Fruit fly (Drosophila melanogaster) whole organism, wandering third instar larva: ENCODE data around the gene AdamTS-B.
A peak's percentile ranks its signal among the peaks of the same experiment; 100 is the strongest.

Experiments used
- Abd-B ChIP-seq: fragments of >200 bp; optimal IDR thresholded peaks from 2 replicates; lab custom pipeline; 2017; ENCODE audit warnings: missing biosample characterization, missing genetic modification characterization
- CG32264 ChIP-seq: fragments of 200-800 bp; sonication (Bioruptor generic); optimal IDR thresholded peaks from 2 replicates; lab custom pipeline; 2016; ENCODE audit warnings: missing biosample characterization, missing genetic modification characterization
- Dif ChIP-seq: fragments of 200-275, 200-300 bp; sonication (Bioruptor generic); optimal IDR thresholded peaks from 2 replicates; lab custom pipeline; 2018; ENCODE audit warnings: missing biosample characterization, missing genetic modification characterization; ENCODE audit not compliant: partially characterized antibody
- GATAd ChIP-seq: sonication (Bioruptor generic); optimal IDR thresholded peaks from 2 replicates; lab custom pipeline; 2016; ENCODE audit warnings: missing biosample characterization, missing genetic modification characterization
- HLH106 ChIP-seq: fragments of 200-800 bp; optimal IDR thresholded peaks from 3 replicates; lab custom pipeline; 2019; ENCODE audit warnings: missing biosample characterization, mild to moderate bottlenecking, missing genetic modification characterization, moderate library complexity
- Hnf4 ChIP-seq: fragments of 200-800 bp; sonication (Bioruptor generic); optimal IDR thresholded peaks from 2 replicates; lab custom pipeline; 2016; ENCODE audit warnings: missing biosample characterization, mild to moderate bottlenecking, missing genetic modification characterization
- Hr83 ChIP-seq: fragments of 200-300 bp; sonication (Bioruptor generic); optimal IDR thresholded peaks from 2 replicates; lab custom pipeline; 2016; ENCODE audit warnings: missing biosample characterization, mild to moderate bottlenecking, missing genetic modification characterization, moderate library complexity; ENCODE audit not compliant: poor library complexity, severe bottlenecking
- Jra ChIP-seq: sonication (Bioruptor generic); optimal IDR thresholded peaks from 2 replicates; lab custom pipeline; 2016; ENCODE audit warnings: missing biosample characterization, missing genetic modification characterization
- Mio ChIP-seq: sonication (Bioruptor generic); optimal IDR thresholded peaks from 2 replicates; lab custom pipeline; 2016; ENCODE audit warnings: missing biosample characterization, missing genetic modification characterization
- Myc ChIP-seq: fragments of >200 bp; optimal IDR thresholded peaks from 2 replicates; lab custom pipeline; 2017
- N ChIP-seq: fragments of >200 bp; optimal IDR thresholded peaks from 2 replicates; lab custom pipeline; 2018; ENCODE audit warnings: missing biosample characterization, missing external identifiers, missing genetic modification characterization
- OdsH ChIP-seq: fragments of 200-800 bp; sonication (Bioruptor generic); optimal IDR thresholded peaks from 2 replicates; lab custom pipeline; 2016; ENCODE audit warnings: missing biosample characterization, mild to moderate bottlenecking, missing genetic modification characterization
- Rel ChIP-seq, 2 experiments: fragments of 200-800 bp; sonication (Bioruptor generic) in 1 of 2; optimal IDR thresholded peaks; 2 replicates in 1 of 2; 3 replicates in 1 of 2; lab custom pipeline; 2016 to 2019; ENCODE audit warnings: mild to moderate bottlenecking in 2 of 2, missing biosample characterization in 2 of 2, missing genetic modification characterization in 2 of 2, moderate library complexity in 1 of 2
- Sp1 ChIP-seq: fragments of 200-800 bp; sonication (Bioruptor generic); optimal IDR thresholded peaks from 3 replicates; lab custom pipeline; 2019; ENCODE audit warnings: missing biosample characterization, mild to moderate bottlenecking, missing genetic modification characterization, moderate library complexity
- Vsx2 ChIP-seq: fragments of 200-300, 225-300 bp; sonication (Bioruptor generic); optimal IDR thresholded peaks from 2 replicates; lab custom pipeline; 2018; ENCODE audit warnings: missing biosample characterization, missing genetic modification characterization; ENCODE audit not compliant: partially characterized antibody
- br ChIP-seq: fragments of 200-800 bp; sonication (Bioruptor generic); optimal IDR thresholded peaks from 2 replicates; lab custom pipeline; 2016; ENCODE audit warnings: missing biosample characterization, missing genetic modification characterization
- brk ChIP-seq: fragments of 200-800 bp; sonication (Bioruptor generic); optimal IDR thresholded peaks from 2 replicates; lab custom pipeline; 2016; ENCODE audit warnings: missing biosample characterization, mild to moderate bottlenecking, missing genetic modification characterization
- dl ChIP-seq, 2 experiments: fragments of 175-275, 200-275 bp in 1 of 2; fragments of 200-275 bp in 1 of 2; sonication (Bioruptor generic); optimal IDR thresholded peaks; lab custom pipeline; 2018; ENCODE audit warnings: mild to moderate bottlenecking in 2 of 2, missing biosample characterization in 2 of 2, missing genetic modification characterization in 2 of 2, moderate library complexity in 2 of 2; ENCODE audit not compliant: partially characterized antibody in 2 of 2, insufficient read depth in 1 of 2
- dmrt93B ChIP-seq: fragments of 200-800 bp; sonication (Bioruptor generic); optimal IDR thresholded peaks from 2 replicates; lab custom pipeline; 2018; ENCODE audit warnings: missing biosample characterization, mild to moderate bottlenecking, missing genetic modification characterization
- dsf ChIP-seq: sonication (Bioruptor generic); optimal IDR thresholded peaks from 2 replicates; lab custom pipeline; 2016; ENCODE audit warnings: missing biosample characterization, missing genetic modification characterization, borderline replicate concordance
- ey ChIP-seq: fragments of 200-800 bp; sonication (Bioruptor generic); optimal IDR thresholded peaks from 2 replicates; lab custom pipeline; 2016; ENCODE audit warnings: missing biosample characterization, missing genetic modification characterization
- foxo ChIP-seq, 2 experiments: fragments of 200-800 bp; sonication (Bioruptor generic); optimal IDR thresholded peaks; 2 replicates in 1 of 2; 3 replicates in 1 of 2; lab custom pipeline; 2016 to 2017; ENCODE audit warnings: missing biosample characterization in 2 of 2, missing genetic modification characterization in 2 of 2
- fru ChIP-seq: fragments of 200-800 bp; sonication (Bioruptor generic); optimal IDR thresholded peaks from 3 replicates; lab custom pipeline; 2016; ENCODE audit warnings: missing biosample characterization, mild to moderate bottlenecking, missing genetic modification characterization
- h ChIP-seq: fragments of 200-800 bp; sonication (Bioruptor generic); optimal IDR thresholded peaks from 3 replicates; lab custom pipeline; 2016; ENCODE audit warnings: missing biosample characterization, mild to moderate bottlenecking, missing genetic modification characterization
- jim ChIP-seq: fragments of 175-275, 200-325 bp; sonication (Bioruptor generic); optimal IDR thresholded peaks from 2 replicates; lab custom pipeline; 2016; ENCODE audit warnings: missing biosample characterization, mild to moderate bottlenecking, missing genetic modification characterization
- lola ChIP-seq: fragments of >200 bp; optimal IDR thresholded peaks from 2 replicates; lab custom pipeline; 2017; ENCODE audit warnings: missing biosample characterization, missing genetic modification characterization
- pan ChIP-seq: fragments of >200 bp; optimal IDR thresholded peaks from 2 replicates; lab custom pipeline; 2017
- psq ChIP-seq: fragments of 200-800 bp; sonication (Bioruptor generic); optimal IDR thresholded peaks from 3 replicates; lab custom pipeline; 2017; ENCODE audit warnings: missing biosample characterization, mild to moderate bottlenecking, missing genetic modification characterization, moderate library complexity
- rgr ChIP-seq: fragments of 200-800 bp; sonication (Bioruptor generic); optimal IDR thresholded peaks from 3 replicates; lab custom pipeline; 2016; ENCODE audit warnings: missing biosample characterization, mild to moderate bottlenecking, missing genetic modification characterization
- sage ChIP-seq: fragments of 200-800 bp; sonication (Bioruptor generic); optimal IDR thresholded peaks from 2 replicates; lab custom pipeline; 2016; ENCODE audit warnings: missing biosample characterization, mild to moderate bottlenecking, missing genetic modification characterization
- usp ChIP-seq: fragments of >200 bp; optimal IDR thresholded peaks from 2 replicates; lab custom pipeline; 2017; ENCODE audit warnings: missing biosample characterization, missing genetic modification characterization
- woc ChIP-seq: sonication (Bioruptor generic); optimal IDR thresholded peaks from 2 replicates; lab custom pipeline; 2016; ENCODE audit warnings: missing biosample characterization, mild to moderate bottlenecking, missing genetic modification characterization

The AdamTS-B gene

DNA sequence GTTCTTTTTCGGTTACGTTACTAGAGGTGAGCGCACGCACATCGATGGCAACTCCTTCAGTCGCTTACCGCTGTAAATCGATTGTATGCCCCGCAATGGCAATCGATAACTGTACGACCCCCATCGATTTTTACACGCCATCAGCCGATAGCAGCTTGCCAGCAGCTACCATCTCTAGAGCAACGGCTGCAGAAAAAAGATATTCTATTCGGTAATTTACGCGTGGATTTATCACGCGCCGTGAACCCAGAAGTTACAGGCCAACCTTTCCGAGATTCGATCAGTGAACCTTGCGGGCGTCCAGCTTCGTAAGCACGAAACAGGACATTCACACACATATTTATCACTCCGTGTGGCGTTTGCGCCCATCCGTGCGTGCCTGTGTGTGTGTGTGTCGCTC lies 32.5 kb upstream of the AdamTS-B start, which contains the start of the genes Sirt4 and CG4119:
TSS of gene Sirt4 (minus strand) at position 39 of the 400 bp plus-strand sequence.
TSS of gene CG4119 (plus strand) at position 151 of the 400 bp plus-strand sequence.
- TF ChIP-seq brk (GFP tag; lab: Kevin White, UChicago) (no peak), dl (GFP tag; optimal IDR thresholded peaks at IDR 0.05; lab: Kevin White, UChicago; ENCODE audit: insufficient read depth in 1 of 2, partially characterized antibody in 2 of 2) (no peak), h (GFP tag; lab: Kevin White, UChicago) (peak; percentile 56), Abd-B (no peak), rgr (GFP tag; lab: Kevin White, UChicago) (peak; percentile 31), Hnf4 (GFP tag; lab: Kevin White, UChicago) (no peak), Rel (GFP tag; optimal IDR thresholded peaks at IDR 0.05; lab: Kevin White, UChicago) (no peak), Rel (tag; optimal IDR thresholded peaks at IDR 0.05; lab: Kevin White, UChicago) (peak; percentile 73), Myc (lab: Kevin White, UChicago) (no peak), Vsx2 (GFP tag; lab: Kevin White, UChicago) (no peak), dsf (GFP tag; lab: Kevin White, UChicago) (no peak), ey (no peak), HLH106 (tag; lab: Kevin White, UChicago) (peak; percentile 11), Hr83 (GFP tag; lab: Kevin White, UChicago) (peak; percentile 76), jim (GFP tag; lab: Kevin White, UChicago) (no peak), Mio (GFP tag; lab: Kevin White, UChicago) (no peak), usp (GFP tag; lab: Kevin White, UChicago) (no peak), N (peak; percentile 32), CG32264 (GFP tag; lab: Kevin White, UChicago) (no peak), pan (no peak), fru (GFP tag; lab: Kevin White, UChicago) (no peak), foxo (GFP tag; optimal IDR thresholded peaks at IDR 0.05; lab: Kevin White, UChicago) (peak in 1 of 2 experiments; percentile 23), dmrt93B (GFP tag; lab: Kevin White, UChicago) (no peak), Jra (GFP tag; lab: Kevin White, UChicago) (peak; percentile 50), Dif (GFP tag; lab: Kevin White, UChicago) (no peak), br (GFP tag; lab: Kevin White, UChicago) (peak; percentile 2), Sp1 (GFP tag; lab: Kevin White, UChicago) (peak; percentile 18), lola (GFP tag; lab: Kevin White, UChicago) (no peak), psq (GFP tag; lab: Kevin White, UChicago) (no peak), GATAd (GFP tag; lab: Kevin White, UChicago) (no peak), woc (GFP tag; lab: Kevin White, UChicago) (no peak)

DNA sequence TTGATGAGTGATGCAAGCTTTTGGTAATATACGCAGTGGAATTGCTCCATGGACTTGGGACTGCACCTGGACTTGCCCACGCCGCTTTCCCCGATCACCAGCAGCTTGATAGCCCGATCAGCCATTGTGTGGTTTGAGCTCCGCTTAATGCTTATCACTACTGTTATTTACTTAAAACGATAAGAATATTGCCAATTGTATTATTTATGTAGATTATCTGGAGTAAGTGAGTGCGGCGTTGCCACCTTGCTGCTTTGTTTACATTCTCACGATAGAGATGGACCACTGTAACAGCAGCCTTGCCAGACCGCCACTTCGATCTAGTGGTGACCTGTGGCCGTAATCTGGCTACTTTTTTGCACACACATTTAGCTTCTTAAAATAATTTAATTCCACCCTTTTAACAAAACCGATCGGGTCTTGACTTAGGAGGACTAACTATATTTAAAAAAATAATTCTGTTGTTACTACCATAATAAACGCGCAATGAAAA lies 26.8 kb upstream of the AdamTS-B start, which contains the start of gene Rab18:
TSS of gene Rab18 (minus strand) at position 276 of the 493 bp plus-strand sequence.
- TF ChIP-seq Jra (GFP tag; lab: Kevin White, UChicago) (no peak), foxo (GFP tag; optimal IDR thresholded peaks at IDR 0.05; lab: Kevin White, UChicago) (peak in 1 of 2 experiments; percentile 56), Sp1 (GFP tag; lab: Kevin White, UChicago) (no peak), ey (peak; percentile 30), OdsH (GFP tag; lab: Kevin White, UChicago) (no peak), br (GFP tag; lab: Kevin White, UChicago) (peak; percentile 3), sage (no peak), Hr83 (GFP tag; lab: Kevin White, UChicago) (peak; percentile 79), Rel (GFP tag; optimal IDR thresholded peaks at IDR 0.05; lab: Kevin White, UChicago) (no peak), Rel (tag; optimal IDR thresholded peaks at IDR 0.05; lab: Kevin White, UChicago) (no peak), GATAd (GFP tag; lab: Kevin White, UChicago) (peak; percentile 25), woc (GFP tag; lab: Kevin White, UChicago) (peak; percentile 38), dl (GFP tag; optimal IDR thresholded peaks at IDR 0.05; lab: Kevin White, UChicago; ENCODE audit: insufficient read depth in 1 of 2, partially characterized antibody in 2 of 2) (no peak), HLH106 (tag; lab: Kevin White, UChicago) (peak; percentile 23)
